Worm (Caenorhabditis elegans) whole organism, young adult: ENCODE data around the gene T04A8.13.

Experiments
- C06A6.2 ChIP-seq: fragments of 200-800 bp; sonication (Bioruptor generic); conservative IDR thresholded peaks from 2 replicates; pipeline ENCODE4 v1.3.6; 2022; ENCODE audit warnings: missing genetic modification characterization, missing compliant biosample characterization
- D2030.7 ChIP-seq: fragments of 200-800 bp; sonication (Bioruptor generic); IDR thresholded peaks from 2 replicates; pipeline ENCODE4 v1.3.6; 2022; ENCODE audit warnings: missing genetic modification reagents, missing genetic modification characterization, missing compliant biosample characterization
- F10E7.11 ChIP-seq: sonication (generic microtip); optimal IDR thresholded peaks from 2 replicates; lab custom pipeline; 2017; ENCODE audit warnings: mild to moderate bottlenecking, missing genetic modification characterization, moderate library complexity, missing compliant biosample characterization
- F33H1.4 ChIP-seq: fragments of 200-800 bp; sonication (Bioruptor generic); IDR thresholded peaks from 2 replicates; pipeline ENCODE4 v1.3.6; 2022; ENCODE audit warnings: missing genetic modification reagents, missing genetic modification characterization, missing compliant biosample characterization
- F55B11.4 ChIP-seq: sonication (generic microtip); optimal IDR thresholded peaks from 2 replicates; lab custom pipeline; 2016; ENCODE audit warnings: missing compliant biosample characterization, missing genetic modification characterization, borderline replicate concordance; ENCODE audit not compliant: insufficient read depth
- K12H6.12 ChIP-seq: fragments of 200-800 bp; sonication (Bioruptor generic); optimal IDR thresholded peaks from 2 replicates; lab custom pipeline; 2018; ENCODE audit warnings: mild to moderate bottlenecking, missing genetic modification characterization, missing compliant biosample characterization
- Y56A3A.18 ChIP-seq: fragments of 200-800 bp; sonication (Bioruptor generic); IDR thresholded peaks from 2 replicates; pipeline ENCODE4 v1.3.6; 2022; ENCODE audit warnings: missing genetic modification reagents, missing genetic modification characterization, missing compliant biosample characterization
- Y79H2A.3 ChIP-seq: fragments of 200-800 bp; sonication (Bioruptor generic); conservative IDR thresholded peaks from 2 replicates; pipeline ENCODE4 v1.3.6; 2022; ENCODE audit warnings: missing genetic modification reagents, missing genetic modification characterization, missing compliant biosample characterization
- ZK185.1 ChIP-seq: sonication (generic microtip); optimal IDR thresholded peaks from 2 replicates; lab custom pipeline; 2016; ENCODE audit warnings: mild to moderate bottlenecking, missing genetic modification characterization, missing compliant biosample characterization; ENCODE audit not compliant: poor library complexity, severe bottlenecking
- akir-1 ChIP-seq: fragments of 200-800 bp; sonication (Bioruptor generic); optimal IDR thresholded peaks from 2 replicates; lab custom pipeline; 2018; ENCODE audit warnings: mild to moderate bottlenecking, missing genetic modification characterization, moderate library complexity, missing compliant biosample characterization
- atf-7 ChIP-seq: sonication (generic microtip); optimal IDR thresholded peaks from 2 replicates; lab custom pipeline; 2017; ENCODE audit warnings: mild to moderate bottlenecking, missing genetic modification characterization, missing compliant biosample characterization
- bed-2 ChIP-seq: fragments of 200-800 bp; sonication (Bioruptor generic); IDR thresholded peaks from 2 replicates; pipeline ENCODE4 v1.3.6; 2022; ENCODE audit warnings: missing genetic modification reagents, missing genetic modification characterization, missing compliant biosample characterization
- ceh-100 ChIP-seq: fragments of 200-800 bp; sonication (Bioruptor generic); IDR thresholded peaks from 2 replicates; pipeline ENCODE4 v1.3.6; 2022; ENCODE audit warnings: missing genetic modification reagents, missing genetic modification characterization, missing compliant biosample characterization
- ceh-27 ChIP-seq: fragments of 200-800 bp; sonication (Bioruptor generic); optimal IDR thresholded peaks from 2 replicates; lab custom pipeline; 2018; ENCODE audit warnings: mild to moderate bottlenecking, missing genetic modification characterization, moderate library complexity, missing compliant biosample characterization
- chd-7 ChIP-seq: sonication (generic microtip); optimal IDR thresholded peaks from 2 replicates; lab custom pipeline; 2016; ENCODE audit warnings: mild to moderate bottlenecking, missing genetic modification characterization, moderate library complexity, missing compliant biosample characterization
- egl-18 ChIP-seq: fragments of 200-800 bp; sonication (Bioruptor generic); IDR thresholded peaks from 2 replicates; pipeline ENCODE4 v1.3.6; 2022; ENCODE audit warnings: missing genetic modification reagents, missing genetic modification characterization, missing compliant biosample characterization
- ekl-4 ChIP-seq: fragments of 200-800 bp; sonication (Bioruptor generic); IDR thresholded peaks from 2 replicates; pipeline ENCODE4 v1.3.6; 2022; ENCODE audit warnings: missing genetic modification reagents, missing genetic modification characterization, missing compliant biosample characterization
- ets-4 ChIP-seq: fragments of 200-800 bp; sonication (Bioruptor generic); optimal IDR thresholded peaks from 2 replicates; lab custom pipeline; 2018; ENCODE audit warnings: mild to moderate bottlenecking, missing genetic modification characterization, missing compliant biosample characterization
- him-1 ChIP-seq: sonication (generic microtip); optimal IDR thresholded peaks from 2 replicates; lab custom pipeline; 2016; ENCODE audit warnings: missing genotype, missing genetic modification reagents, missing genetic modification characterization, missing compliant biosample characterization
- hlh-12 ChIP-seq: sonication (generic microtip); optimal IDR thresholded peaks from 2 replicates; lab custom pipeline; 2016; ENCODE audit warnings: missing genetic modification characterization, missing compliant biosample characterization
- hmg-1.2 ChIP-seq: fragments of 200-800 bp; sonication (Bioruptor generic); IDR thresholded peaks from 2 replicates; pipeline ENCODE4 v1.3.6; 2022; ENCODE audit warnings: missing genetic modification reagents, missing genetic modification characterization, missing compliant biosample characterization
- hrde-1 ChIP-seq: sonication (generic microtip); optimal IDR thresholded peaks from 2 replicates; lab custom pipeline; 2016; ENCODE audit warnings: missing genetic modification characterization, mild to moderate bottlenecking, missing compliant biosample characterization, moderate library complexity, missing genotype, missing genetic modification reagents, borderline replicate concordance
- hsf-1 ChIP-seq: fragments of 200-800 bp; sonication (Bioruptor generic); IDR thresholded peaks from 2 replicates; pipeline ENCODE4 v1.3.6; 2022; ENCODE audit warnings: missing genetic modification reagents, missing genetic modification characterization, missing compliant biosample characterization
- let-607 ChIP-seq, 2 experiments: fragments of 200-800 bp in 1 of 2; sonication (Bioruptor generic) in 1 of 2; sonication (generic microtip) in 1 of 2; optimal IDR thresholded peaks; 2 replicates each; lab custom pipeline; 2016 to 2018; ENCODE audit warnings: mild to moderate bottlenecking in 2 of 2, missing compliant biosample characterization in 2 of 2, missing genetic modification characterization in 2 of 2, moderate library complexity in 2 of 2, missing genotype in 1 of 2
- lin-35 ChIP-seq, 3 experiments: fragments of 150-350 bp in 2 of 3; sonication (generic microtip) in 1 of 3; optimal IDR thresholded peaks; 2 replicates each; lab custom pipeline; 2014 to 2018; ENCODE audit warnings: missing biosample characterization in 3 of 3, missing genetic modification characterization in 3 of 3, missing genetic modification reagents in 3 of 3
- lir-1 ChIP-seq: fragments of 200-800 bp; sonication (Bioruptor generic); conservative IDR thresholded peaks from 2 replicates; pipeline ENCODE4 v1.3.6; 2022; ENCODE audit warnings: missing genetic modification reagents, missing genetic modification characterization, missing compliant biosample characterization
- madf-8 ChIP-seq: fragments of 200-800 bp; sonication (Bioruptor generic); conservative IDR thresholded peaks from 2 replicates; pipeline ENCODE4 v1.3.6; 2022; ENCODE audit warnings: missing genetic modification reagents, missing genetic modification characterization, missing compliant biosample characterization
- mcd-1 ChIP-seq: fragments of 200-800 bp; sonication (Bioruptor generic); IDR thresholded peaks from 2 replicates; pipeline ENCODE4 v1.3.6; 2022; ENCODE audit warnings: missing genetic modification reagents, missing genetic modification characterization, missing compliant biosample characterization
- mel-28 ChIP-seq: sonication (generic microtip); optimal IDR thresholded peaks from 2 replicates; lab custom pipeline; 2016; ENCODE audit warnings: borderline replicate concordance, mild to moderate bottlenecking, missing genetic modification characterization, missing compliant biosample characterization
- mes-4 ChIP-seq: sonication (generic microtip); optimal IDR thresholded peaks from 2 replicates; lab custom pipeline; 2016; ENCODE audit warnings: missing genotype, missing genetic modification characterization, missing compliant biosample characterization
- nfya-1 ChIP-seq: sonication (generic microtip); optimal IDR thresholded peaks from 2 replicates; lab custom pipeline; 2017; ENCODE audit warnings: antibody characterized with exemption, missing compliant biosample characterization, missing genetic modification characterization, borderline replicate concordance; ENCODE audit not compliant: insufficient read depth
- nfya-2 ChIP-seq: fragments of 200-800 bp; sonication (Bioruptor generic); IDR thresholded peaks from 2 replicates; pipeline ENCODE4 v1.3.6; 2022; ENCODE audit warnings: missing genetic modification reagents, missing genetic modification characterization, missing compliant biosample characterization
- nhr-120 ChIP-seq: fragments of 200-800 bp; sonication (Bioruptor generic); IDR thresholded peaks from 2 replicates; pipeline ENCODE4 v1.3.6; 2022; ENCODE audit warnings: missing genetic modification characterization, missing compliant biosample characterization
- nhr-179 ChIP-seq: sonication (generic microtip); optimal IDR thresholded peaks from 2 replicates; lab custom pipeline; 2016; ENCODE audit warnings: mild to moderate bottlenecking, missing genetic modification characterization, missing compliant biosample characterization
- nhr-80 ChIP-seq: sonication (generic microtip); optimal IDR thresholded peaks from 2 replicates; lab custom pipeline; 2016; ENCODE audit warnings: missing genetic modification characterization, missing compliant biosample characterization
- pbrm-1 ChIP-seq: fragments of 200-800 bp; sonication (Bioruptor generic); IDR thresholded peaks from 2 replicates; pipeline ENCODE4 v1.3.6; 2022; ENCODE audit warnings: missing genetic modification reagents, missing genetic modification characterization, missing compliant biosample characterization
- pha-4 ChIP-seq: fragments of 150-350 bp; sonication (generic microtip); optimal IDR thresholded peaks from 2 replicates; lab custom pipeline; 2014; ENCODE audit warnings: missing biosample characterization, missing genetic modification reagents, missing genetic modification characterization
- rec-8 ChIP-seq, 2 experiments: sonication (generic microtip); optimal IDR thresholded peaks; 2 replicates each; lab custom pipeline; 2016; ENCODE audit warnings: mild to moderate bottlenecking in 2 of 2, missing genetic modification characterization in 2 of 2, missing genetic modification reagents in 2 of 2, missing genotype in 2 of 2, missing biosample characterization in 1 of 2, missing compliant biosample characterization in 1 of 2, moderate library complexity in 1 of 2
- tbx-9 ChIP-seq: sonication (generic microtip); optimal IDR thresholded peaks from 2 replicates; lab custom pipeline; 2016; ENCODE audit warnings: borderline replicate concordance, missing genetic modification characterization, inconsistent platforms, missing compliant biosample characterization
- ztf-18 ChIP-seq: sonication (generic microtip); optimal IDR thresholded peaks from 2 replicates; lab custom pipeline; 2016; ENCODE audit warnings: missing genotype, mild to moderate bottlenecking, missing genetic modification characterization, missing compliant biosample characterization
- ztf-22 ChIP-seq: fragments of 200-800 bp; sonication (Bioruptor generic); optimal IDR thresholded peaks from 2 replicates; lab custom pipeline; 2018; ENCODE audit warnings: mild to moderate bottlenecking, missing genetic modification characterization, moderate library complexity, missing compliant biosample characterization
- ztf-25 ChIP-seq: fragments of 200-800 bp; sonication (Bioruptor generic); IDR thresholded peaks from 2 replicates; pipeline ENCODE4 v1.3.6; 2022; ENCODE audit warnings: missing genetic modification reagents, missing genetic modification characterization, missing compliant biosample characterization
- ztf-3 ChIP-seq: fragments of 200-800 bp; sonication (Bioruptor generic); optimal IDR thresholded peaks from 2 replicates; lab custom pipeline; 2018; ENCODE audit warnings: mild to moderate bottlenecking, missing genetic modification characterization, missing compliant biosample characterization

Gene T04A8.13

ce11 chrIII:4688356-4688755, 18.4 kb upstream of the T04A8.13 start, which contains the start of gene tag-243:
Gene tag-243, minus strand, starts transcription at chrIII:4688456.
- TF ChIP-seq K12H6.12 (tag; lab: Kevin White, UChicago) = no peak
- no peak for TF ChIP-seq ztf-3 (GFP tag; lab: Kevin White, UChicago)
- peak; percentile 64 for TF ChIP-seq hmg-1.2 (GFP tag; lab: Robert Waterston, UW)

ce11 chrIII:4688965-4689364, 17.8 kb upstream of the T04A8.13 start, which contains the start of gene ppat-1:
Gene ppat-1, plus strand, starts transcription at chrIII:4689280.
- TF ChIP-seq ztf-22 (no peak), nhr-80 (tag; lab: Kevin White, UChicago) (peak; percentile 51), atf-7 (tag; lab: Kevin White, UChicago) (no peak)
- TF ChIP-seq, all 124 proteins: peak for 1

- no peak for TF ChIP-seq nfya-2
- TF ChIP-seq ceh-100 (GFP tag; lab: Robert Waterston, UW) = 0 out of 2 replicates have a peak, but pooled peaks have one; percentile 28
- peak; percentile 89 for TF ChIP-seq ztf-18
- peak; percentile 62 for TF ChIP-seq F10E7.11 (tag; lab: Kevin White, UChicago)
- TF ChIP-seq ekl-4 (GFP tag; lab: Robert Waterston, UW) = peak; percentile 81
- 0 out of 2 replicates have a peak, but pooled peaks have one; percentile 55 for TF ChIP-seq nhr-120
- peak; percentile 91 for TF ChIP-seq mes-4
- TF ChIP-seq ZK185.1 (tag; lab: Kevin White, UChicago) = peak; percentile 85
- no peak for TF ChIP-seq mel-28 (tag; lab: Kevin White, UChicago)
- peak; percentile 86 for TF ChIP-seq hrde-1 (tag; lab: Kevin White, UChicago)
- TF ChIP-seq atf-7 (tag; lab: Kevin White, UChicago) = peak; percentile 69
- no peak for TF ChIP-seq mcd-1
- TF ChIP-seq nfya-1 = no peak
- TF ChIP-seq F55B11.4 = no peak
- TF ChIP-seq madf-8 (GFP tag; lab: Robert Waterston, UW) = peak; percentile 41; the same call in 1 of the 2 replicates
- TF ChIP-seq F33H1.4 (GFP tag; lab: Robert Waterston, UW) = peak; percentile 57
- TF ChIP-seq pha-4 (tag; lab: Kevin White, UChicago) = peak; percentile 47
- TF ChIP-seq ztf-25 (GFP tag; lab: Robert Waterston, UW) = peak; percentile 88; the same call in 1 of the 2 replicates
- no peak for TF ChIP-seq bed-2 (GFP tag; lab: Robert Waterston, UW)
- TF ChIP-seq tbx-9 = peak; percentile 45
- TF ChIP-seq hsf-1 = peak; percentile 59; the same call in 1 of the 2 replicates
- TF ChIP-seq C06A6.2 (GFP tag; lab: Robert Waterston, UW) = no peak
- peak; percentile 33 to 64 for TF ChIP-seq let-607 (tag; optimal IDR thresholded peaks at IDR 0.05; lab: Kevin White, UChicago)
- TF ChIP-seq akir-1 (GFP tag; lab: Kevin White, UChicago) = peak; percentile 44
- peak; percentile 88 for TF ChIP-seq hlh-12 (tag; lab: Kevin White, UChicago)
- 0 out of 2 replicates have a peak, but pooled peaks have one; percentile 34 for TF ChIP-seq egl-18
- TF ChIP-seq nhr-179 (tag; lab: Kevin White, UChicago) = no peak
- TF ChIP-seq ceh-27 (GFP tag; lab: Kevin White, UChicago) = peak; percentile 88
- TF ChIP-seq Y56A3A.18 (GFP tag; lab: Robert Waterston, UW) = 0 out of 2 replicates have a peak, but pooled peaks have one; percentile 45
- TF ChIP-seq D2030.7 (GFP tag; lab: Robert Waterston, UW) = peak; percentile 86
- 0 out of 2 replicates have a peak, but pooled peaks have one; percentile 44 for TF ChIP-seq Y79H2A.3 (GFP tag; lab: Robert Waterston, UW)
- peak; percentile 66 for TF ChIP-seq pbrm-1 (GFP tag; lab: Robert Waterston, UW)
- no peak; the same call in 1 of the 2 replicates for TF ChIP-seq lir-1 (GFP tag; lab: Robert Waterston, UW)
- peak; percentile 78 to 96 for TF ChIP-seq rec-8 (tag; optimal IDR thresholded peaks at IDR 0.05; lab: Kevin White, UChicago)
- TF ChIP-seq him-1 = peak; percentile 88
- peak; percentile 77 for TF ChIP-seq ets-4 (GFP tag; lab: Kevin White, UChicago)
- TF ChIP-seq chd-7 (tag; lab: Kevin White, UChicago) = peak; percentile 90
- peak in 1 of 3 experiments; percentile 75 for TF ChIP-seq lin-35 (GFP tag; optimal IDR thresholded peaks at IDR 0.05; lab: Kevin White, UChicago)
These were observed 17.2 kb upstream of the T04A8.13 start for ce11 chrIII:4689595-4689994.
